Fruit fly (Drosophila melanogaster) whole organism, adult: Measurements from ENCODE around the gene Ppcs.

ENCODE experiments used
- pad ChIP-seq: fragments of 200-800 bp; sonication (Bioruptor generic); optimal IDR thresholded peaks from 3 replicates; lab custom pipeline; 2017; ENCODE audit warnings: missing biosample characterization, missing genetic modification characterization, mild to moderate bottlenecking, moderate library complexity, missing genetic modification reagents
- toe ChIP-seq: fragments of 200-800 bp; sonication (Bioruptor generic); optimal IDR thresholded peaks from 2 replicates; lab custom pipeline; 2016; ENCODE audit warnings: missing biosample characterization, missing genetic modification characterization

- TF ChIP-seq toe (GFP tag; lab: Kevin White, UChicago) (no peak), pad (GFP tag; lab: Kevin White, UChicago) (no peak)
Observed at dm6 chr3R:19174512-19174911, 26.8 kb upstream of the Ppcs start.
